Worm (Caenorhabditis elegans): Measurements from ENCODE around the gene C30H6.9.

ce11 chrIV:17371469-17371868 lies 8.5 kb downstream of the C30H6.9 start, which contains the start of gene C30H6.5:
- TF ChIP-seq scrt-1 (GFP tag; IDR thresholded peaks at IDR 0.05) (no peak), ama-1 (optimal IDR thresholded peaks at IDR 0.05) (no peak), flt-1 (GFP tag; IDR thresholded peaks at IDR 0.05) (no peak), aly-1 (tag; optimal IDR thresholded peaks at IDR 0.05) (no peak), hmg-4 (GFP tag; optimal IDR thresholded peaks at IDR 0.05) (no peak), sea-1 (GFP tag; conservative IDR thresholded peaks at IDR 0.05) (no peak), hmbx-1 (tag; optimal IDR thresholded peaks at IDR 0.05) (no peak), hnd-1 (tag; optimal IDR thresholded peaks at IDR 0.05) (no peak), pes-1 (GFP tag; IDR thresholded peaks at IDR 0.05) (no peak), B0310.2 (tag; optimal IDR thresholded peaks at IDR 0.05) (no peak), F13C5.2 (tag; optimal IDR thresholded peaks at IDR 0.05) (no peak)

Measured in whole organism, early embryonic.